Worm (Caenorhabditis elegans) whole organism, early embryonic: ENCODE data around the gene Y73C8C.8.

Source experiments
- aly-1 ChIP-seq: sonication (generic microtip); optimal IDR thresholded peaks from 2 replicates; lab custom pipeline; 2016; ENCODE audit warnings: missing genetic modification characterization, missing compliant biosample characterization
- ama-1 ChIP-seq: fragments of 150-350 bp; optimal IDR thresholded peaks from 2 replicates; lab custom pipeline; 2014
- ceh-13 ChIP-seq: fragments of 200-800 bp; sonication (Bioruptor generic); optimal IDR thresholded peaks from 2 replicates; lab custom pipeline; 2018; ENCODE audit warnings: mild to moderate bottlenecking, missing genetic modification characterization, missing compliant biosample characterization
- pes-1 ChIP-seq: fragments of 200-800 bp; sonication (Bioruptor generic); IDR thresholded peaks from 2 replicates; pipeline ENCODE4 v1.3.6; 2022; ENCODE audit warnings: missing genetic modification reagents, missing genetic modification characterization, missing compliant biosample characterization
- tbx-37 ChIP-seq: fragments of 200-800 bp; sonication (Bioruptor generic); conservative IDR thresholded peaks from 2 replicates; pipeline ENCODE4 v1.3.6; 2022; ENCODE audit warnings: missing genetic modification reagents, missing genetic modification characterization, missing compliant biosample characterization
- tra-4 ChIP-seq: sonication (generic microtip); optimal IDR thresholded peaks from 2 replicates; lab custom pipeline; 2017; ENCODE audit warnings: missing genetic modification characterization, missing compliant biosample characterization

DNA sequence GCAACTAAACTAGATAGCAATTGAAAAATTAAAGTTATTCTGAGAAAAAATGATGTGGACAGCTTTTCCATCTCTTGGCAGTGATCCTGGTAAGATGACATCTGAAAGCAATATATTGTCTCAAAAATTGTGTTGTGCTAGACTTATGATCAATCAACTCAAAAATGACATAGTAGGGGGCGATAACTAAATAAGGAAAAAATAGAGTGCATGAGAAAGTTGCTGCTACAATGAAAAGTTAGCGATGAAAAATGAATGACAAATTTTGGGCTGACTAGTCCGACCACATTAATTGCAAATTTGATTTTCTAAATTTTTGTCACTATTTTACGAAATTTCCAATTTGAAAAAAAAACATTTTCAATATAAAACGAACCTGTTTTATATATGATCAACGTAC is 27.5 kb upstream of the Y73C8C.8 start, which contains the start of gene srab-9:
- no peak for TF ChIP-seq aly-1 (tag; lab: Kevin White, UChicago)
- no peak for TF ChIP-seq pes-1 (GFP tag; lab: Robert Waterston, UW)
- no peak for TF ChIP-seq ama-1
- no peak for TF ChIP-seq ceh-13 (GFP tag; lab: Kevin White, UChicago)
- no peak for TF ChIP-seq tra-4 (tag; lab: Kevin White, UChicago)
- TF ChIP-seq tbx-37: no peak
